Fruit fly (Drosophila melanogaster) whole organism, embryonic: ENCODE data around the gene SerRS.

Experiments
- Atf-2 ChIP-seq: fragments of 200-800 bp; sonication (Bioruptor generic); optimal IDR thresholded peaks from 2 replicates; lab custom pipeline; 2016; ENCODE audit warnings: missing biosample characterization, missing genetic modification characterization
- CG10147 ChIP-seq: fragments of 200-800 bp; sonication (Bioruptor generic); optimal IDR thresholded peaks from 2 replicates; lab custom pipeline; 2019; ENCODE audit warnings: missing biosample characterization, mild to moderate bottlenecking, missing genetic modification characterization, moderate library complexity
- CG11695 ChIP-seq: fragments of 200-800 bp; sonication (Bioruptor generic); IDR thresholded peaks from 3 replicates; pipeline ENCODE4 v1.3.6; 2022; ENCODE audit warnings: missing biosample characterization, missing genetic modification characterization
- CG13287 ChIP-seq: fragments of 200-800 bp; sonication (Bioruptor generic); IDR thresholded peaks from 2 replicates; pipeline ENCODE4 v1.3.6; 2022; ENCODE audit warnings: missing biosample characterization, missing genetic modification characterization; ENCODE audit not compliant: partially characterized antibody
- CG13624 ChIP-seq: fragments of 200-800 bp; sonication (Bioruptor generic); optimal IDR thresholded peaks from 2 replicates; lab custom pipeline; 2016; ENCODE audit warnings: missing biosample characterization, missing genetic modification characterization
- CG15269 ChIP-seq: fragments of 200-800 bp; sonication (Bioruptor generic); optimal IDR thresholded peaks from 2 replicates; lab custom pipeline; 2018; ENCODE audit warnings: missing biosample characterization, mild to moderate bottlenecking, missing genetic modification characterization, moderate library complexity
- CG18599 ChIP-seq: fragments of 200-800 bp; sonication (Bioruptor generic); optimal IDR thresholded peaks from 3 replicates; lab custom pipeline; 2017; ENCODE audit warnings: missing biosample characterization, missing genetic modification characterization, mild to moderate bottlenecking, moderate library complexity, missing genetic modification reagents
- CG31365 ChIP-seq: fragments of 200-800 bp; sonication (Bioruptor generic); optimal IDR thresholded peaks from 2 replicates; lab custom pipeline; 2018; ENCODE audit warnings: missing biosample characterization, mild to moderate bottlenecking, missing genetic modification characterization
- CG3163 ChIP-seq: fragments of 200-800 bp; sonication (Bioruptor generic); optimal IDR thresholded peaks from 3 replicates; lab custom pipeline; 2016; ENCODE audit warnings: missing biosample characterization, missing genetic modification characterization
- CG32767 ChIP-seq: fragments of 200-800 bp; sonication (Bioruptor generic); IDR thresholded peaks from 2 replicates; pipeline ENCODE4 v1.3.6; 2022; ENCODE audit warnings: missing biosample characterization, missing genetic modification characterization
- CG4617 ChIP-seq: fragments of 200-800 bp; sonication (Bioruptor generic); optimal IDR thresholded peaks from 3 replicates; lab custom pipeline; 2016; ENCODE audit warnings: missing biosample characterization, missing genetic modification characterization, borderline replicate concordance
- CG6791 ChIP-seq: fragments of 200-800 bp; sonication (Bioruptor generic); IDR thresholded peaks from 3 replicates; pipeline ENCODE4 v1.3.6; 2022; ENCODE audit warnings: missing biosample characterization, missing genetic modification characterization; ENCODE audit not compliant: partially characterized antibody
- CG7556 ChIP-seq: fragments of 200-800 bp; sonication (Bioruptor generic); optimal IDR thresholded peaks from 2 replicates; lab custom pipeline; 2017; ENCODE audit warnings: missing biosample characterization, mild to moderate bottlenecking, missing genetic modification characterization
- CG7786 ChIP-seq: fragments of 200-800 bp; sonication (Bioruptor generic); optimal IDR thresholded peaks from 2 replicates; lab custom pipeline; 2016; ENCODE audit warnings: missing biosample characterization, missing genetic modification characterization
- CG8281 ChIP-seq: fragments of 200-800 bp; sonication (Bioruptor generic); optimal IDR thresholded peaks from 2 replicates; lab custom pipeline; 2018; ENCODE audit warnings: missing biosample characterization, mild to moderate bottlenecking, missing genetic modification characterization, moderate library complexity
- CG9817 ChIP-seq: fragments of 200-800 bp; sonication (Bioruptor generic); optimal IDR thresholded peaks from 2 replicates; lab custom pipeline; 2018; ENCODE audit warnings: missing biosample characterization, mild to moderate bottlenecking, missing genetic modification characterization, moderate library complexity
- CHES-1-like ChIP-seq: fragments of 200-800 bp; sonication (Bioruptor generic); optimal IDR thresholded peaks from 2 replicates; lab custom pipeline; 2016; ENCODE audit warnings: missing biosample characterization, missing genetic modification characterization
- D19A ChIP-seq: fragments of 200-800 bp; optimal IDR thresholded peaks from 3 replicates; lab custom pipeline; 2019; ENCODE audit warnings: missing biosample characterization, mild to moderate bottlenecking, missing genetic modification characterization, moderate library complexity
- D19B ChIP-seq: fragments of 200-800 bp; sonication (Bioruptor generic); optimal IDR thresholded peaks from 2 replicates; lab custom pipeline; 2017; ENCODE audit warnings: missing biosample characterization, mild to moderate bottlenecking, missing genetic modification characterization
- Drgx ChIP-seq: fragments of 200-800 bp; sonication (Bioruptor generic); IDR thresholded peaks from 2 replicates; pipeline ENCODE4 v1.3.6; 2022; ENCODE audit warnings: missing biosample characterization, missing genetic modification characterization
- Hey ChIP-seq: fragments of 200-800 bp; sonication (Bioruptor generic); optimal IDR thresholded peaks from 3 replicates; lab custom pipeline; 2018; ENCODE audit warnings: missing biosample characterization, mild to moderate bottlenecking, missing genetic modification characterization
- Hsf ChIP-seq: fragments of 200-800 bp; sonication (Bioruptor generic); optimal IDR thresholded peaks from 3 replicates; lab custom pipeline; 2016; ENCODE audit warnings: missing biosample characterization, missing genetic modification characterization
- Kr ChIP-seq: fragments of 200-800 bp; sonication (Bioruptor generic); optimal IDR thresholded peaks from 2 replicates; lab custom pipeline; 2017; ENCODE audit warnings: missing biosample characterization, mild to moderate bottlenecking, missing genetic modification characterization
- Max ChIP-seq: fragments of 200-800 bp; sonication (Bioruptor generic); optimal IDR thresholded peaks from 2 replicates; lab custom pipeline; 2016; ENCODE audit warnings: missing biosample characterization, mild to moderate bottlenecking, missing genetic modification characterization
- Med ChIP-seq: fragments of 200-800 bp; sonication (Bioruptor generic); peaks from one replicate; lab custom pipeline; 2016; ENCODE audit warnings: missing biosample characterization, missing genetic modification characterization, mild to moderate bottlenecking, inconsistent platforms, moderate library complexity
- Meics ChIP-seq: fragments of 200-800 bp; sonication (Bioruptor generic); optimal IDR thresholded peaks from 2 replicates; lab custom pipeline; 2017; ENCODE audit warnings: missing biosample characterization, mild to moderate bottlenecking, missing genetic modification characterization
- NC2α ChIP-seq: fragments of 200-800 bp; sonication (Bioruptor generic); optimal IDR thresholded peaks from 2 replicates; lab custom pipeline; 2016; ENCODE audit warnings: missing biosample characterization, missing genetic modification characterization
- Optix ChIP-seq: fragments of 200-800 bp; sonication (Bioruptor generic); IDR thresholded peaks from 3 replicates; pipeline ENCODE4 v1.3.6; 2022; ENCODE audit warnings: missing biosample characterization, missing genetic modification characterization
- Sox100B ChIP-seq: fragments of 200-800 bp; sonication (Bioruptor generic); optimal IDR thresholded peaks from 3 replicates; lab custom pipeline; 2018; ENCODE audit warnings: missing biosample characterization, mild to moderate bottlenecking, missing genetic modification characterization
- Vsx1 ChIP-seq: fragments of 200-800 bp; sonication (Bioruptor generic); optimal IDR thresholded peaks from 2 replicates; lab custom pipeline; 2017; ENCODE audit warnings: missing biosample characterization, mild to moderate bottlenecking, missing genetic modification characterization, missing genetic modification reagents
- ac ChIP-seq: fragments of 200-800 bp; sonication (Bioruptor generic); optimal IDR thresholded peaks from 3 replicates; lab custom pipeline; 2017; ENCODE audit warnings: missing biosample characterization, mild to moderate bottlenecking, missing genetic modification characterization
- al ChIP-seq: fragments of 200-800 bp; sonication (Bioruptor generic); IDR thresholded peaks from 2 replicates; pipeline ENCODE4 v1.3.6; 2022; ENCODE audit warnings: missing biosample characterization, missing genetic modification characterization
- ap ChIP-seq: fragments of 200-800 bp; sonication (Bioruptor generic); IDR thresholded peaks from 2 replicates; pipeline ENCODE4 v1.3.6; 2022; ENCODE audit warnings: missing biosample characterization, missing genetic modification characterization
- bbx ChIP-seq: fragments of 200-800 bp; sonication (Bioruptor generic); IDR thresholded peaks from 2 replicates; pipeline ENCODE4 v1.3.6; 2022; ENCODE audit warnings: missing biosample characterization, missing genetic modification characterization; ENCODE audit not compliant: partially characterized antibody
- caup ChIP-seq: fragments of 200-800 bp; sonication (Bioruptor generic); optimal IDR thresholded peaks from 3 replicates; lab custom pipeline; 2017; ENCODE audit warnings: missing biosample characterization, mild to moderate bottlenecking, missing genetic modification characterization, moderate library complexity; ENCODE audit not compliant: severe bottlenecking
- exex ChIP-seq: fragments of 200-800 bp; sonication (Bioruptor generic); optimal IDR thresholded peaks from 4 replicates; lab custom pipeline; 2018; ENCODE audit warnings: missing biosample characterization, mild to moderate bottlenecking, missing genetic modification characterization, moderate library complexity
- gsb-n ChIP-seq: fragments of 200-800 bp; sonication (Bioruptor generic); optimal IDR thresholded peaks from 3 replicates; lab custom pipeline; 2018; ENCODE audit warnings: missing biosample characterization, mild to moderate bottlenecking, missing genetic modification characterization
- gt ChIP-seq: fragments of 200-800 bp; sonication (Bioruptor generic); IDR thresholded peaks from 2 replicates; pipeline ENCODE4 v1.3.6; 2022; ENCODE audit warnings: missing biosample characterization, missing genetic modification characterization
- nau ChIP-seq: fragments of 200-800 bp; sonication (Bioruptor generic); optimal IDR thresholded peaks from 3 replicates; lab custom pipeline; 2017; ENCODE audit warnings: missing biosample characterization, mild to moderate bottlenecking, missing genetic modification characterization, missing genetic modification reagents
- nmo ChIP-seq: fragments of 200-800 bp; sonication (Bioruptor generic); optimal IDR thresholded peaks from 2 replicates; lab custom pipeline; 2018; ENCODE audit warnings: missing biosample characterization, mild to moderate bottlenecking, missing genetic modification characterization, moderate library complexity
- p53 ChIP-seq: fragments of 200-800 bp; sonication (Bioruptor generic); optimal IDR thresholded peaks from 2 replicates; lab custom pipeline; 2016; ENCODE audit warnings: missing biosample characterization, missing genetic modification characterization
- peb ChIP-seq: fragments of 200-800 bp; sonication (Bioruptor generic); IDR thresholded peaks from 2 replicates; pipeline ENCODE4 v1.3.6; 2022; ENCODE audit warnings: missing biosample characterization, missing genetic modification characterization
- pfk ChIP-seq: fragments of 200-800 bp; sonication (Bioruptor generic); optimal IDR thresholded peaks from 2 replicates; lab custom pipeline; 2018; ENCODE audit warnings: missing biosample characterization, mild to moderate bottlenecking, missing genetic modification characterization, moderate library complexity
- pita ChIP-seq: fragments of 200-800 bp; sonication (Bioruptor generic); optimal IDR thresholded peaks from 2 replicates; lab custom pipeline; 2017; ENCODE audit warnings: missing biosample characterization, mild to moderate bottlenecking, missing genetic modification characterization
- prd ChIP-seq, 3 experiments: fragments of >200 bp in 2 of 3; fragments of 200-800 bp in 1 of 3; sonication (Bioruptor generic) in 1 of 3; optimal IDR thresholded peaks in 2 of 3; IDR thresholded peaks in 1 of 3; 2 replicates in 2 of 3; 3 replicates in 1 of 3; pipeline versions ENCODE4 v1.3.6 to Lab custom; 2017 to 2022; ENCODE audit warnings: missing biosample characterization in 1 of 3, missing genetic modification characterization in 1 of 3
- row ChIP-seq: fragments of 200-800 bp; sonication (Bioruptor generic); IDR thresholded peaks from 3 replicates; pipeline ENCODE4 v1.3.6; 2022; ENCODE audit warnings: missing biosample characterization, missing genetic modification characterization
- sd ChIP-seq: fragments of 200-800 bp; sonication (Bioruptor generic); optimal IDR thresholded peaks from 3 replicates; lab custom pipeline; 2018; ENCODE audit warnings: missing biosample characterization, mild to moderate bottlenecking, missing genetic modification characterization, moderate library complexity
- sug ChIP-seq: fragments of 200-800 bp; optimal IDR thresholded peaks from 2 replicates; lab custom pipeline; 2019; ENCODE audit warnings: missing biosample characterization, mild to moderate bottlenecking, missing genetic modification characterization, moderate library complexity
- tna ChIP-seq: fragments of 200-800 bp; sonication (Bioruptor generic); IDR thresholded peaks from 2 replicates; pipeline ENCODE4 v1.3.6; 2022; ENCODE audit warnings: missing biosample characterization, missing genetic modification characterization; ENCODE audit not compliant: partially characterized antibody
- trh ChIP-seq: fragments of 200-800 bp; sonication (Bioruptor generic); optimal IDR thresholded peaks from 2 replicates; lab custom pipeline; 2016; ENCODE audit warnings: missing biosample characterization, missing genetic modification characterization

The SerRS gene

DNA sequence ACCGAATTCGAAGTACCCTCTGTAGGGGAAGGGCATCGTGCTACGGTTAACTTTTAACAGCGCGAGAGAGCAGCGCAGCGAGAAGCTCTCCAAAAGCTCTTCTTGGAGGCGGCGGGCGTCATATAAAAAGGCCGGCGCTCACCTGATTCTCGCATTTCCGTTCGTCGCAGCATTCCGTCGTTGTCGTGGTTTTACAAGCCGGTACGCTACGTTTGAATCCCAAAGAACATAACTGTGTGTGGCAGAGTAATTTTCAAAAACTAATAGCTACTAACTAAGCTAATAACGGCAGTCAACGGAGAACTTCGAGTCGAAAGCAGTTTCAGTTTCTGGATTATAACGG lies 19.2 kb upstream of the SerRS start, which contains the start of gene FASN1 (continued):
- TF ChIP-seq CG11695 (GFP tag; lab: Robert Waterston, UW) (no peak; the same call in 2 of the 3 replicates), prd (optimal IDR thresholded peaks at IDR 0.05; lab: Kevin White, UChicago) (no peak), prd (GFP tag; IDR thresholded peaks at IDR 0.05; lab: Robert Waterston, UW) (no peak), CG7786 (GFP tag; lab: Kevin White, UChicago) (no peak), ac (GFP tag; lab: Kevin White, UChicago) (no peak), Atf-2 (GFP tag; lab: Kevin White, UChicago) (no peak), CG15269 (peak; percentile 20), caup (peak; percentile 46), CG18599 (GFP tag; lab: Kevin White, UChicago) (no peak), pita (GFP tag; lab: Kevin White, UChicago) (no peak), Vsx1 (GFP tag; lab: Kevin White, UChicago) (no peak), al (no peak), Max (GFP tag; lab: Kevin White, UChicago) (no peak), tna (GFP tag; lab: Robert Waterston, UW) (peak; percentile 45; the same call in 1 of the 2 replicates), CG9817 (no peak), CG3163 (no peak), row (GFP tag; lab: Robert Waterston, UW) (no peak), CG13287 (peak; percentile 33), sug (tag; lab: Kevin White, UChicago) (peak; percentile 40), CG32767 (GFP tag; lab: Robert Waterston, UW) (0 out of 2 replicates have a peak, but pooled peaks have one; percentile 11), gt (GFP tag; lab: Robert Waterston, UW) (no peak), bbx (peak; percentile 49; the same call in 1 of the 2 replicates), trh (GFP tag; lab: Kevin White, UChicago) (no peak), CG13624 (GFP tag; lab: Kevin White, UChicago) (peak; percentile 28), CG7556 (GFP tag; lab: Kevin White, UChicago) (no peak), Drgx (peak; percentile 36; the same call in 1 of the 2 replicates), CG6791 (0 out of 3 replicates have a peak, but pooled peaks have one; percentile 29), Hsf (GFP tag; lab: Kevin White, UChicago) (no peak), peb (GFP tag; lab: Robert Waterston, UW) (0 out of 2 replicates have a peak, but pooled peaks have one; percentile 21), CG8281 (tag; lab: Kevin White, UChicago) (no peak), pfk (GFP tag; lab: Kevin White, UChicago) (peak; percentile 33), D19A (tag; lab: Kevin White, UChicago) (no peak), NC2α (GFP tag; lab: Kevin White, UChicago) (peak; percentile 11), sd (tag; lab: Kevin White, UChicago) (peak; percentile 39), p53 (GFP tag; lab: Kevin White, UChicago) (no peak), nau (no peak), Optix (GFP tag; lab: Robert Waterston, UW) (no peak), Sox100B (GFP tag; lab: Kevin White, UChicago) (no peak), exex (tag; lab: Kevin White, UChicago) (no peak), Meics (GFP tag; lab: Kevin White, UChicago) (no peak), nmo (GFP tag; lab: Kevin White, UChicago) (no peak), gsb-n (tag; lab: Kevin White, UChicago) (no peak), CG10147 (GFP tag; lab: Kevin White, UChicago) (no peak), D19B (no peak), ap (GFP tag; lab: Robert Waterston, UW) (no peak), Med (GFP tag; lab: Kevin White, UChicago) (peak; percentile 92), CG31365 (tag; lab: Kevin White, UChicago) (no peak), Kr (GFP tag; lab: Kevin White, UChicago) (no peak), Hey (tag; lab: Kevin White, UChicago) (peak; percentile 8), CHES-1-like (GFP tag; lab: Kevin White, UChicago) (no peak), CG4617 (GFP tag; lab: Kevin White, UChicago) (no peak)
